Fruit fly (Drosophila melanogaster) whole organism, embryonic: Measurements from ENCODE around the gene CG15803.

Source experiments
- Adf1 ChIP-seq: fragments of 200-800 bp; sonication (Bioruptor generic); IDR thresholded peaks from 2 replicates; pipeline ENCODE4 v1.3.6; 2022; ENCODE audit warnings: missing biosample characterization, missing genetic modification characterization
- Atf3 ChIP-seq: fragments of 200-800 bp; sonication (Bioruptor generic); optimal IDR thresholded peaks from 3 replicates; lab custom pipeline; 2016; ENCODE audit warnings: missing biosample characterization, missing genetic modification characterization
- Blimp-1 ChIP-seq: fragments of 200-800 bp; sonication (Bioruptor generic); optimal IDR thresholded peaks from 3 replicates; lab custom pipeline; 2018; ENCODE audit warnings: missing biosample characterization, missing genetic modification characterization, mild to moderate bottlenecking, moderate library complexity, missing genetic modification reagents
- BtbVII ChIP-seq: fragments of 200-800 bp; sonication (Bioruptor generic); optimal IDR thresholded peaks from 3 replicates; lab custom pipeline; 2017; ENCODE audit warnings: missing biosample characterization, mild to moderate bottlenecking, missing genetic modification characterization
- CG10979 ChIP-seq: fragments of 200-800 bp; sonication (Bioruptor generic); optimal IDR thresholded peaks from 2 replicates; lab custom pipeline; 2018; ENCODE audit warnings: missing biosample characterization, mild to moderate bottlenecking, missing genetic modification characterization, moderate library complexity
- CG11456 ChIP-seq: fragments of 200-800 bp; sonication (Bioruptor generic); IDR thresholded peaks from 3 replicates; pipeline ENCODE4 v1.3.6; 2022; ENCODE audit warnings: missing biosample characterization, missing genetic modification characterization
- CG12769 ChIP-seq: fragments of 200-800 bp; sonication (Bioruptor generic); optimal IDR thresholded peaks from 2 replicates; lab custom pipeline; 2019; ENCODE audit warnings: missing biosample characterization, mild to moderate bottlenecking, missing genetic modification characterization, moderate library complexity
- CG13894 ChIP-seq: fragments of 200-800 bp; sonication (Bioruptor generic); optimal IDR thresholded peaks from 3 replicates; lab custom pipeline; 2018; ENCODE audit warnings: missing biosample characterization, mild to moderate bottlenecking, missing genetic modification characterization, moderate library complexity
- CG14441 ChIP-seq: fragments of 200-800 bp; sonication (Bioruptor generic); IDR thresholded peaks from 2 replicates; pipeline ENCODE4 v1.3.6; 2022; ENCODE audit warnings: missing biosample characterization, missing genetic modification characterization
- CG15073 ChIP-seq: fragments of 200-800 bp; sonication (Bioruptor generic); optimal IDR thresholded peaks from 2 replicates; lab custom pipeline; 2016; ENCODE audit warnings: missing biosample characterization, missing genetic modification characterization
- CG17359 ChIP-seq: fragments of 200-800 bp; sonication (Bioruptor generic); optimal IDR thresholded peaks from 3 replicates; lab custom pipeline; 2018; ENCODE audit warnings: missing biosample characterization, mild to moderate bottlenecking, missing genetic modification characterization, moderate library complexity
- CG18619 ChIP-seq: fragments of 200-800 bp; sonication (Bioruptor generic); optimal IDR thresholded peaks from 3 replicates; lab custom pipeline; 2017; ENCODE audit warnings: missing biosample characterization, mild to moderate bottlenecking, missing genetic modification characterization
- CG2678 ChIP-seq: fragments of 200-800 bp; sonication (Bioruptor generic); optimal IDR thresholded peaks from 3 replicates; lab custom pipeline; 2019; ENCODE audit warnings: missing biosample characterization, mild to moderate bottlenecking, missing genetic modification characterization, moderate library complexity
- CG30431 ChIP-seq: fragments of 200-800 bp; sonication (Bioruptor generic); optimal IDR thresholded peaks from 2 replicates; lab custom pipeline; 2017; ENCODE audit warnings: missing biosample characterization, missing genetic modification characterization
- CG4328 ChIP-seq: fragments of 200-800 bp; sonication (Bioruptor generic); optimal IDR thresholded peaks from 3 replicates; lab custom pipeline; 2017; ENCODE audit warnings: missing biosample characterization, missing genetic modification reagents, missing genetic modification characterization
- CG4617 ChIP-seq: fragments of 200-800 bp; sonication (Bioruptor generic); optimal IDR thresholded peaks from 3 replicates; lab custom pipeline; 2016; ENCODE audit warnings: missing biosample characterization, missing genetic modification characterization, borderline replicate concordance
- CG7745 ChIP-seq: fragments of 200-800 bp; sonication (Bioruptor generic); optimal IDR thresholded peaks from 2 replicates; lab custom pipeline; 2018; ENCODE audit warnings: missing biosample characterization, mild to moderate bottlenecking, missing genetic modification characterization, moderate library complexity
- CG9437 ChIP-seq: fragments of 200-800 bp; sonication (Bioruptor generic); optimal IDR thresholded peaks from 2 replicates; lab custom pipeline; 2018; ENCODE audit warnings: missing biosample characterization, mild to moderate bottlenecking, missing genetic modification characterization
- Chrac-16 ChIP-seq: fragments of 200-800 bp; sonication (Bioruptor generic); optimal IDR thresholded peaks from 3 replicates; lab custom pipeline; 2016; ENCODE audit warnings: missing biosample characterization, missing genetic modification characterization
- Fer1 ChIP-seq: fragments of 200-800 bp; sonication (Bioruptor generic); optimal IDR thresholded peaks from 2 replicates; lab custom pipeline; 2017; ENCODE audit warnings: missing biosample characterization, mild to moderate bottlenecking, missing genetic modification characterization
- Fer2 ChIP-seq: fragments of 200-800 bp; sonication (Bioruptor generic); optimal IDR thresholded peaks from 2 replicates; lab custom pipeline; 2018; ENCODE audit warnings: missing biosample characterization, mild to moderate bottlenecking, missing genetic modification characterization, moderate library complexity
- Gsc ChIP-seq: fragments of 200-800 bp; sonication (Bioruptor generic); IDR thresholded peaks from 2 replicates; pipeline ENCODE4 v1.3.6; 2022; ENCODE audit warnings: missing biosample characterization, missing genetic modification characterization
- H2.0 ChIP-seq: fragments of 200-800 bp; sonication (Bioruptor generic); IDR thresholded peaks from 2 replicates; pipeline ENCODE4 v1.3.6; 2022; ENCODE audit warnings: missing biosample characterization, missing genetic modification characterization
- Hmr ChIP-seq: fragments of 200-800 bp; sonication (Bioruptor generic); optimal IDR thresholded peaks from 3 replicates; lab custom pipeline; 2017; ENCODE audit warnings: mild to moderate bottlenecking, missing biosample characterization, missing genetic modification reagents, missing genetic modification characterization
- Hmx ChIP-seq: fragments of 200-800 bp; sonication (Bioruptor generic); optimal IDR thresholded peaks from 2 replicates; lab custom pipeline; 2016; ENCODE audit warnings: missing biosample characterization, missing genetic modification characterization
- Jarid2 ChIP-seq: fragments of 200-800 bp; sonication (Bioruptor generic); optimal IDR thresholded peaks from 3 replicates; lab custom pipeline; 2017; ENCODE audit warnings: mild to moderate bottlenecking, missing biosample characterization, missing genetic modification reagents, missing genetic modification characterization
- Pdp1 ChIP-seq, 2 experiments: fragments of 200-800 bp; sonication (Bioruptor generic); optimal IDR thresholded peaks; 3 replicates each; lab custom pipeline; 2016; ENCODE audit warnings: missing biosample characterization in 2 of 2, missing genetic modification characterization in 2 of 2, mild to moderate bottlenecking in 1 of 2, moderate library complexity in 1 of 2
- YL-1 ChIP-seq: fragments of 200-800 bp; sonication (Bioruptor generic); optimal IDR thresholded peaks from 3 replicates; lab custom pipeline; 2017; ENCODE audit warnings: missing biosample characterization, mild to moderate bottlenecking, missing genetic modification characterization
- ap ChIP-seq: fragments of 200-800 bp; sonication (Bioruptor generic); IDR thresholded peaks from 2 replicates; pipeline ENCODE4 v1.3.6; 2022; ENCODE audit warnings: missing biosample characterization, missing genetic modification characterization
- ash1 ChIP-seq: fragments of 200-800 bp; sonication (Bioruptor generic); optimal IDR thresholded peaks from 2 replicates; lab custom pipeline; 2018; ENCODE audit warnings: missing biosample characterization, mild to moderate bottlenecking, missing genetic modification characterization
- bcd ChIP-seq: fragments of 200-800 bp; sonication (Bioruptor generic); optimal IDR thresholded peaks from 2 replicates; lab custom pipeline; 2017; ENCODE audit warnings: missing biosample characterization, mild to moderate bottlenecking, missing genetic modification characterization
- crc ChIP-seq: fragments of 200-800 bp; sonication (Bioruptor generic); optimal IDR thresholded peaks from 2 replicates; lab custom pipeline; 2016; ENCODE audit warnings: missing biosample characterization, missing genetic modification characterization
- dmrt11E ChIP-seq: fragments of 200-800 bp; sonication (Bioruptor generic); optimal IDR thresholded peaks from 3 replicates; lab custom pipeline; 2018; ENCODE audit warnings: missing biosample characterization, mild to moderate bottlenecking, missing genetic modification characterization, moderate library complexity
- esg ChIP-seq: fragments of 200-800 bp; sonication (Bioruptor generic); conservative IDR thresholded peaks from 2 replicates; pipeline ENCODE4 v1.3.6; 2022; ENCODE audit warnings: missing biosample characterization, missing genetic modification characterization
- gsb ChIP-seq: fragments of 200-800 bp; sonication (Bioruptor generic); IDR thresholded peaks from 2 replicates; pipeline ENCODE4 v1.3.6; 2022; ENCODE audit warnings: missing biosample characterization, missing genetic modification characterization
- hkb ChIP-seq, 2 experiments: fragments of 200-800 bp in 1 of 2; fragments of >200 bp in 1 of 2; sonication (Bioruptor generic) in 1 of 2; IDR thresholded peaks in 1 of 2; optimal IDR thresholded peaks in 1 of 2; 2 replicates each; pipeline versions ENCODE4 v1.3.6 to Lab custom; 2017 to 2022; ENCODE audit warnings: missing biosample characterization in 1 of 2, missing genetic modification characterization in 1 of 2
- kah ChIP-seq: fragments of 200-800 bp; sonication (Bioruptor generic); optimal IDR thresholded peaks from 2 replicates; lab custom pipeline; 2018; ENCODE audit warnings: missing biosample characterization, mild to moderate bottlenecking, missing genetic modification characterization
- ken ChIP-seq: fragments of 200-800 bp; sonication (Bioruptor generic); IDR thresholded peaks from 3 replicates; pipeline ENCODE4 v1.3.6; 2022; ENCODE audit warnings: missing biosample characterization, missing genetic modification characterization
- lbe ChIP-seq: fragments of 200-800 bp; sonication (Bioruptor generic); optimal IDR thresholded peaks from 2 replicates; lab custom pipeline; 2016; ENCODE audit warnings: missing biosample characterization, mild to moderate bottlenecking, missing genetic modification characterization
- lilli ChIP-seq: fragments of 200-800 bp; sonication (Bioruptor generic); optimal IDR thresholded peaks from 3 replicates; lab custom pipeline; 2016; ENCODE audit warnings: missing biosample characterization, missing genetic modification characterization
- nerfin-2 ChIP-seq: fragments of 200-800 bp; sonication (Bioruptor generic); IDR thresholded peaks from 2 replicates; pipeline ENCODE4 v1.3.6; 2022; ENCODE audit warnings: missing biosample characterization, missing genetic modification characterization; ENCODE audit not compliant: partially characterized antibody
- pros ChIP-seq: fragments of 200-800 bp; sonication (Bioruptor generic); optimal IDR thresholded peaks from 3 replicates; lab custom pipeline; 2019; ENCODE audit warnings: missing biosample characterization, mild to moderate bottlenecking, missing genetic modification characterization, moderate library complexity
- pzg ChIP-seq: fragments of 200-800 bp; sonication (Bioruptor generic); optimal IDR thresholded peaks from 3 replicates; lab custom pipeline; 2018; ENCODE audit warnings: missing biosample characterization, mild to moderate bottlenecking, missing genetic modification characterization, moderate library complexity
- schlank ChIP-seq: fragments of 200-800 bp; sonication (Bioruptor generic); optimal IDR thresholded peaks from 2 replicates; lab custom pipeline; 2018; ENCODE audit warnings: missing biosample characterization, mild to moderate bottlenecking, missing genetic modification characterization
- scrt ChIP-seq: fragments of 200-800 bp; sonication (Bioruptor generic); optimal IDR thresholded peaks from 2 replicates; lab custom pipeline; 2018; ENCODE audit warnings: missing biosample characterization, mild to moderate bottlenecking, missing genetic modification characterization, moderate library complexity
- sima ChIP-seq: fragments of 200-800 bp; sonication (Bioruptor generic); optimal IDR thresholded peaks from 2 replicates; lab custom pipeline; 2016; ENCODE audit warnings: missing biosample characterization, missing genetic modification characterization
- tna ChIP-seq: fragments of 200-800 bp; sonication (Bioruptor generic); IDR thresholded peaks from 2 replicates; pipeline ENCODE4 v1.3.6; 2022; ENCODE audit warnings: missing biosample characterization, missing genetic modification characterization; ENCODE audit not compliant: partially characterized antibody
- unc-4 ChIP-seq: fragments of 200-800 bp; sonication (Bioruptor generic); IDR thresholded peaks from 2 replicates; pipeline ENCODE4 v1.3.6; 2022; ENCODE audit warnings: missing biosample characterization, missing genetic modification characterization; ENCODE audit not compliant: partially characterized antibody
- wdn ChIP-seq: fragments of 200-800 bp; sonication (Bioruptor generic); IDR thresholded peaks from 2 replicates; pipeline ENCODE4 v1.3.6; 2022; ENCODE audit warnings: missing biosample characterization, missing genetic modification characterization

CG15803 gene

DNA sequence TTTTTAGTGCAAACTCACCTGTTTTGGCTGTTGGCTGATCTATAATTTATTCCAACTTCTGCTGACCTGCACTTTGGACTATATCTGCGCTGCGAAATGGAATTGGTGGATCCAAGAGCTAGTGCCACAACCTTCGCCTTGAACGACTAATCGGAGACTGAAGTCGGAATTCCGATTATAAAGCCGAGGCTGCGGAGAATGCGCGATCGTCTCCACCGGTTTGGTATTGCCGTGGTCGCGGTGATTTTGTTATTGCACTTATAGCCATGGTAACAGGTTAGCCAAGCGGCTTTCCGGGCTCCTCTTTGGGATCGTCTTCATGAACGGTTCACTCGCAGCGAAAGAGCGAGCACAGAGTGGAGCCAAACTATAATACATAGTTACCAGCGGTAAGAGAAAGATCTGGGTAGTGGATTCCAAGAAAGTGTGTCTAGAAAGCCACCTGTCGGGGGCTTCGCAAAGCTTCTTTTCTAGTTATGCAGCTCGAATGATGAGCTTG lies 20.5 kb upstream of the CG15803 start, which contains the start of gene CG7675 (continued):
- TF ChIP-seq gsb (no peak), tna (GFP tag; lab: Robert Waterston, UW) (no peak), YL-1 (GFP tag; lab: Kevin White, UChicago) (no peak), bcd (GFP tag; lab: Kevin White, UChicago) (no peak), Adf1 (GFP tag; lab: Robert Waterston, UW) (no peak), CG12769 (peak; percentile 82), lilli (no peak), Jarid2 (GFP tag; lab: Kevin White, UChicago) (peak; percentile 44), Fer1 (no peak), H2.0 (no peak), scrt (no peak), pros (GFP tag; lab: Kevin White, UChicago) (peak; percentile 56), CG18619 (no peak), CG10979 (tag; lab: Kevin White, UChicago) (peak; percentile 77), CG30431 (GFP tag; lab: Kevin White, UChicago) (no peak), Gsc (GFP tag; lab: Robert Waterston, UW) (no peak), CG7745 (tag; lab: Kevin White, UChicago) (no peak), CG4328 (GFP tag; lab: Kevin White, UChicago) (no peak), Chrac-16 (GFP tag; lab: Kevin White, UChicago) (no peak), dmrt11E (tag; lab: Kevin White, UChicago) (no peak), nerfin-2 (GFP tag; lab: Robert Waterston, UW) (no peak)

DNA sequence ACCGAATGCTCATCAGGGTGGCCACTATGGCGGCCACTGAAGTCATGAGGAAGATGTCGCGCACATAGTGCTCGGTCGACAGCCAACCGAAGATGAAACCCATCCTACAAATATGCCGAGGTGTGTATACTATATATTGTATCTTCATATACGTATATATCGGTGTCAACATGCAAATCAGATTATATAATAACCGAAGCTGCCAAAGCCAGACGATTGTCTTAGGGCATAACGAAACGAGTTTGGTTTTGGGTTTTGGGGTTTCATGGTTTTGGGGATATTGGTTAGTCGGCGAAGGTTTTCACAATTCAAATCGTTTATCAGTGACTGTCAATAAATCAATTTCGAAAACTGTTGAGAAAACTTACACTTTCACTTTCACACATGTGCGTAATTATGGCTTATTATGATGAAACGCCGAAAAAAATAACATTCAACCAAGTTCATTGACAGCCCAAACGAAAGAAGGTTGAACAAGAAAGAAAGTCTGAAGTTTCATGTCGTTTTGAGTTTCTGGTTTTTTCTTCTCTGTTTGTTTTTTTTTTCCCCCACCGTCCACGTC lies 19.8 kb upstream of the CG15803 start:
- TF ChIP-seq crc (GFP tag; lab: Kevin White, UChicago): no peak
- TF ChIP-seq wdn: no peak
- TF ChIP-seq pzg (GFP tag; lab: Kevin White, UChicago): no peak
- no peak for TF ChIP-seq lbe (GFP tag; lab: Kevin White, UChicago)
- TF ChIP-seq ap (GFP tag; lab: Robert Waterston, UW): no peak
- no peak for TF ChIP-seq Atf3
- no peak for TF ChIP-seq esg (GFP tag; lab: Robert Waterston, UW)
- no peak for TF ChIP-seq CG9437 (GFP tag; lab: Kevin White, UChicago)
- TF ChIP-seq kah (GFP tag; lab: Kevin White, UChicago): no peak
- TF ChIP-seq schlank (tag; lab: Kevin White, UChicago): no peak
- TF ChIP-seq unc-4 (GFP tag; lab: Robert Waterston, UW): no peak
- no peak for TF ChIP-seq Hmr (GFP tag; lab: Kevin White, UChicago)
- TF ChIP-seq Fer2 (tag; lab: Kevin White, UChicago): no peak
- no peak for TF ChIP-seq sima (GFP tag; lab: Kevin White, UChicago)
- TF ChIP-seq Hmx (GFP tag; lab: Kevin White, UChicago): no peak
- TF ChIP-seq BtbVII (GFP tag; lab: Kevin White, UChicago): no peak
- no peak for TF ChIP-seq CG11456 (GFP tag; lab: Robert Waterston, UW)
- TF ChIP-seq hkb (optimal IDR thresholded peaks at IDR 0.05; lab: Kevin White, UChicago): no peak
- no peak for TF ChIP-seq hkb (GFP tag; IDR thresholded peaks at IDR 0.05; lab: Robert Waterston, UW)
- TF ChIP-seq CG2678 (tag; lab: Kevin White, UChicago): no peak
- TF ChIP-seq CG14441: no peak
- TF ChIP-seq Blimp-1 (GFP tag; lab: Kevin White, UChicago): peak; percentile 94
- peak in 1 of 2 experiments; percentile 90 for TF ChIP-seq Pdp1 (GFP tag; optimal IDR thresholded peaks at IDR 0.05; lab: Kevin White, UChicago)
- no peak for TF ChIP-seq ash1 (GFP tag; lab: Kevin White, UChicago)
- peak; percentile 36 for TF ChIP-seq CG13894 (tag; lab: Kevin White, UChicago)
- TF ChIP-seq ken: no peak
- no peak for TF ChIP-seq CG17359
- TF ChIP-seq CG4617 (GFP tag; lab: Kevin White, UChicago): no peak
- no peak for TF ChIP-seq CG15073 (GFP tag; lab: Kevin White, UChicago)
- peak; percentile 37 for TF ChIP-seq CG12769
